Fruit fly (Drosophila melanogaster) whole organism, pupa: Measurements from ENCODE around the gene p130CAS.

Source experiments
- CG10348 ChIP-seq: fragments of 200-800 bp; sonication (Bioruptor generic); IDR thresholded peaks from 2 replicates; pipeline ENCODE4 v1.3.6; 2022; ENCODE audit warnings: missing biosample characterization, missing genetic modification characterization
- CG13204 ChIP-seq: fragments of 200-800 bp; sonication (Bioruptor generic); optimal IDR thresholded peaks from 2 replicates; lab custom pipeline; 2018; ENCODE audit warnings: missing biosample characterization, mild to moderate bottlenecking, missing genetic modification characterization, moderate library complexity
- CG34367 ChIP-seq: fragments of 200-800 bp; sonication (Bioruptor generic); optimal IDR thresholded peaks from 2 replicates; lab custom pipeline; 2018; ENCODE audit warnings: missing biosample characterization, mild to moderate bottlenecking, missing genetic modification characterization
- CG4496 ChIP-seq: fragments of 200-800 bp; sonication (Bioruptor generic); IDR thresholded peaks from 3 replicates; pipeline ENCODE4 v1.3.6; 2022; ENCODE audit warnings: missing biosample characterization, missing genetic modification characterization
- CG9948 ChIP-seq: fragments of 200-800 bp; sonication (Bioruptor generic); optimal IDR thresholded peaks from 2 replicates; lab custom pipeline; 2018; ENCODE audit warnings: missing biosample characterization, mild to moderate bottlenecking, missing genetic modification characterization, moderate library complexity
- D1 ChIP-seq: fragments of 200-800 bp; sonication (Bioruptor generic); optimal IDR thresholded peaks from 2 replicates; lab custom pipeline; 2018; ENCODE audit warnings: missing biosample characterization, mild to moderate bottlenecking, missing genetic modification characterization, moderate library complexity
- Ets98B ChIP-seq: fragments of 200-800 bp; sonication (Bioruptor generic); IDR thresholded peaks from 2 replicates; pipeline ENCODE4 v1.3.6; 2022; ENCODE audit warnings: missing biosample characterization, missing genetic modification characterization
- Snoo ChIP-seq: fragments of 200-800 bp; sonication (Bioruptor generic); optimal IDR thresholded peaks from 3 replicates; lab custom pipeline; 2017; ENCODE audit warnings: missing biosample characterization, mild to moderate bottlenecking, missing genetic modification characterization, inconsistent platforms
- fd96Ca ChIP-seq: fragments of 200-800 bp; sonication (Bioruptor generic); IDR thresholded peaks from 3 replicates; pipeline ENCODE4 v1.3.6; 2022; ENCODE audit warnings: missing biosample characterization, missing genetic modification characterization
- gl ChIP-seq: fragments of 200-800 bp; sonication (Bioruptor generic); optimal IDR thresholded peaks from 2 replicates; lab custom pipeline; 2018; ENCODE audit warnings: missing biosample characterization, mild to moderate bottlenecking, missing genetic modification characterization
- rn ChIP-seq: fragments of 200-800 bp; sonication (Bioruptor generic); IDR thresholded peaks from 2 replicates; pipeline ENCODE4 v1.3.6; 2022; ENCODE audit warnings: missing biosample characterization, missing genetic modification characterization

- TF ChIP-seq CG10348 (GFP tag; lab: Robert Waterston, UW) (no peak), Snoo (tag; lab: Kevin White, UChicago) (no peak), CG4496 (GFP tag; lab: Robert Waterston, UW) (no peak), gl (no peak), D1 (no peak), fd96Ca (GFP tag; lab: Robert Waterston, UW) (no peak), CG34367 (tag; lab: Kevin White, UChicago) (no peak), CG13204 (GFP tag; lab: Kevin White, UChicago) (no peak), Ets98B (no peak), rn (GFP tag; lab: Robert Waterston, UW) (no peak), CG9948 (tag; lab: Kevin White, UChicago) (no peak)
These were observed 27.5 kb downstream of the p130CAS start for dm6 chr3L:180262-180543.
